Fruit fly (Drosophila melanogaster): ENCODE results near the gene Cpr72Ea.

Cpr72Ea gene

dm6 chr3L:16400175-16400574, 37.8 kb downstream of the Cpr72Ea start, which contains the start of gene CG44836:
CG44836 (minus strand) TSS chr3L:16400275.
- TF ChIP-seq EcR (GFP tag; optimal IDR thresholded peaks at IDR 0.05) (no peak), pan (optimal IDR thresholded peaks at IDR 0.05) (no peak), usp (GFP tag; optimal IDR thresholded peaks at IDR 0.05) (no peak), CG8478 (optimal IDR thresholded peaks at IDR 0.05) (no peak), Dll (optimal IDR thresholded peaks at IDR 0.05) (no peak), psq (optimal IDR thresholded peaks at IDR 0.05) (no peak)

DNA sequence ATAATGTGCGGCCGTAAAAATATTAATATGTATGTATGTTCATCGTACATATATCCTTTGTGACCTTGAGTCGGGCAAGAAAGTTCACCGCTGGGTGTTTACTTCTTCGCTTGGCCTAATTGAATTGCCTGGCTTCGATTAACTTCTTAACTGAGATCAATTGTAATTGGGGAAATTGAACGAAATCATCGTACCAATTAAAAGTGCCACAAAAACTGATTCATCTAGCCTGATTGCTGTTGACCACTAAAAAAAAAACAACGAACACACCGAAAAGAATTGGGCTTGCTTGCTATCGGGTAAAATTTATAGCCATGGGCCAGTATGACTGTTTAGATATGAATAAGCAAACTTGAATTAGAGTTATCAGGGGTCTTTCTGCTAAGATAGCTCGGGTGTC, 39.9 kb downstream of the Cpr72Ea start:
- TF ChIP-seq usp (GFP tag; optimal IDR thresholded peaks at IDR 0.05) (no peak), Dll (optimal IDR thresholded peaks at IDR 0.05) (no peak), pan (optimal IDR thresholded peaks at IDR 0.05) (no peak), CG8478 (optimal IDR thresholded peaks at IDR 0.05) (no peak), EcR (GFP tag; optimal IDR thresholded peaks at IDR 0.05) (no peak), psq (optimal IDR thresholded peaks at IDR 0.05) (no peak)

DNA sequence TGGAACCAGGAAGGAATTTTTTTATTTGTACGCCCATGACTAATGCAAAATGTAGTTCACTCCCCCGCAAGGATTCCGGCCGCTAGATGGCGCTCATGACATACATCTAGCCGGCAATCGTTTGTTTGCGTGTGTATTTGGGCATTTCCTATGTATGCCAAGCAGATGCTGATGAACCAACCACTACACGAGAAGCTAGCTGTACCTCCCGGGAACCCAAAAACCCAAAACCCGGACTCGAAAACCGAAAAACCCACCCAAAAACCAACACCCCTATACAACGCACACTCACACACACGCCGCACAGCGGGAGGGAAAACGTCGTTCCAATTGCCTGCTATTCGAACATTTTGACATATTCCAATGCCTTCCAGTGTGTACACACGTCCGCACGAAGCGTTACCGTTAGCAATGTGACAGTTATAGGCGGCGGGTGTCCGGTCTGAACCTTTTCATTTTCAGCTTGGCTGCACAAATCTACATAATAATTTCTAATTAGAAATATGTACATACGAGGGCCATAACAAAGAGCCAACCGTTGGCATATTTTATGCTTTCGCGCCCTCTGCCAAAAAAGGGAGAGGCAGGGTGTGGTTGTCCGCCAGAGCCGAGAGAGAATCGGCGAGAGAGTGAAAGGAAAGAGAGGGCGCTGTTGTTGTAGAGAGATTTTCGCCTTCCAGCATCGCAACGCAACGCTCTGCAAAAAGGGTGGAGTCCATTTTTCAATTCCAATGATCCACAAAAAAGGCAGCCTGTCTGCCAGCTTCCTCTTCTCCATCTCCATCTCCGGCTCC, 45.6 kb downstream of the Cpr72Ea start:
- no peak for TF ChIP-seq Dll (optimal IDR thresholded peaks at IDR 0.05)
- no peak for TF ChIP-seq CG8478 (optimal IDR thresholded peaks at IDR 0.05)
- TF ChIP-seq usp (GFP tag; optimal IDR thresholded peaks at IDR 0.05): no peak
- no peak for TF ChIP-seq pan (optimal IDR thresholded peaks at IDR 0.05)
- TF ChIP-seq EcR (GFP tag; optimal IDR thresholded peaks at IDR 0.05): no peak
- TF ChIP-seq psq (optimal IDR thresholded peaks at IDR 0.05): no peak

DNA sequence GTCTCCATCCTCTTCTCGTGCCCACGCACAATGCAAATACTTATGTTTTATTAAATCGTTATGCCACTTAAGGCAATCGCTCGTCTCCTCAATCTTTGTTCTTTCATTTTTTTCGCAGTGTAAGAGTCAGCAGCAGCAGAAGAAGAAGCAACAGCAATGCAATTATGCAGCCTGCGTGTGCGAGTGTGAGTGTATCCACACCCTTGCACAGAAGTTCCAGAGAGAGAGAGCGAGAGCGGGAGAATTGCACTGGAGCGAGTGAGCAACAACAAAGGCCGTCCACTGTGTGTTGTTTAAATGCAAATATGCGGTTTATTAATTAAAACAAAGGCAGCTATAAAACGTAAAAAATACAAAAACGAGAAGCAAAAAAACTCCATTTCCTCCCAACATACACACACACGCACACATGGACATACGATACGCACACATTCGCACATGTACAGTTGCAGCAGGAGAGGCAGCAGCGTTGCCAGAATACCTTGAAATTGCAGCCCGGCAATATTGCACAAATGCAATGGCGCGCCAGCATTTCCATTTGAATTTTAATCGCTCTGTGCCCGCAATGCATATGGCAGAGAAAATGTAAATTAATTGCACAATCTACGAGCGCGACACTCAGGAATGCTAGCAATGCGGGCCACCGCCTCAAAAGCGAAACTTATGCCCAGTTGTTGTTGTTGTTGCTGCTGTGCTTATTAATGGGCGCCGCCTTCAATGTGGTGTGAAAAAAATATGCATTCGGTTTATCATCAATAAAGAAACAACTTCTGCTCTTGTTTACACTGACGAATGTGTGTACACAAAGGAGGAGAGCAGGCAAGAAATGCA, 46.4 kb downstream of the Cpr72Ea start:
- TF ChIP-seq EcR (GFP tag; optimal IDR thresholded peaks at IDR 0.05) (peak in 1 of 2 experiments; percentile 13), usp (GFP tag; optimal IDR thresholded peaks at IDR 0.05) (no peak), pan (optimal IDR thresholded peaks at IDR 0.05) (no peak), Dll (optimal IDR thresholded peaks at IDR 0.05) (no peak)

dm6 chr3L:16409440-16410233, 47.2 kb downstream of the Cpr72Ea start:
- TF ChIP-seq EcR (GFP tag; optimal IDR thresholded peaks at IDR 0.05) (peak in 1 of 2 experiments; percentile 35), CG8478 (optimal IDR thresholded peaks at IDR 0.05) (no peak), Dll (optimal IDR thresholded peaks at IDR 0.05) (peak; percentile 32)

- TF ChIP-seq pan (optimal IDR thresholded peaks at IDR 0.05): no peak
- peak; percentile 78 for TF ChIP-seq Dll (optimal IDR thresholded peaks at IDR 0.05)
- TF ChIP-seq CG8478 (optimal IDR thresholded peaks at IDR 0.05): no peak
Measured at dm6 chr3L:16410234-16411119, 48.1 kb downstream of the Cpr72Ea start.

DNA sequence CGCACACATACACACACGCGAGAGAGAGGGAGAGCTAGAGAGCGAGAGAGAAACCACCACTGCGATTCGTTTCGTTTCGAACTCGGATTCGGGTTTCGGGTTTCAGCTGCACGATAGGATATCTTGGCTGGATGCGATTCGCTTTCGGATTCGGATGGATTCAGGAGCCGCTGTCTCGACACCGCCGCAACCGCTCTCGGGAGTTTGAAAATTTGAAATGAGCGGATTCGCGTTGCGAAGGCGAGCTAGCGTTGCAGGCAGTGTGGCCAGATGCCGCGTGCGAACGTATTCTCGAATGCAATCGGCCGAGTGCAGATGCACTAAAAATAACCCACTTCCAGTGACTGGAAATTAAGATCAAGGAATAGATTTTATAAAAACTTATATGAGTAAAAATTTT, 49.2 kb downstream of the Cpr72Ea start, which contains the start of gene fax:
TSS of gene fax (minus strand) at position 263 of the 400 bp plus-strand sequence.
- no peak for TF ChIP-seq psq (optimal IDR thresholded peaks at IDR 0.05)
- no peak for TF ChIP-seq pan (optimal IDR thresholded peaks at IDR 0.05)
- TF ChIP-seq CG8478 (optimal IDR thresholded peaks at IDR 0.05): no peak
- no peak for TF ChIP-seq Dll (optimal IDR thresholded peaks at IDR 0.05)
- no peak for TF ChIP-seq EcR (GFP tag; optimal IDR thresholded peaks at IDR 0.05)
- TF ChIP-seq usp (GFP tag; optimal IDR thresholded peaks at IDR 0.05): no peak

- TF ChIP-seq pan (optimal IDR thresholded peaks at IDR 0.05): no peak
- no peak for TF ChIP-seq Dll (optimal IDR thresholded peaks at IDR 0.05)
- TF ChIP-seq psq (optimal IDR thresholded peaks at IDR 0.05): no peak
- TF ChIP-seq CG8478 (optimal IDR thresholded peaks at IDR 0.05): no peak
- no peak for TF ChIP-seq EcR (GFP tag; optimal IDR thresholded peaks at IDR 0.05)
- no peak for TF ChIP-seq usp (GFP tag; optimal IDR thresholded peaks at IDR 0.05)
Measured at dm6 chr3L:16412394-16412950, 50.1 kb downstream of the Cpr72Ea start, which contains the start of gene Serinc. Serinc (plus strand) TSS chr3L:16412722.

Data from whole organism.